Fruit fly (Drosophila melanogaster) S2 (cell line): Measurements from ENCODE around the gene CG42830.

Experiments
- CG8478 ChIP-seq: fragments of >200 bp; optimal IDR thresholded peaks from 2 replicates; lab custom pipeline; 2018
- CTCF ChIP-seq, 2 experiments: fragments of >200 bp; optimal IDR thresholded peaks; 2 replicates each; lab custom pipeline; 2018

- TF ChIP-seq CG8478 (lab: Kevin White, UChicago) (no peak), CTCF (optimal IDR thresholded peaks at IDR 0.05; lab: Kevin White, UChicago) (no peak)
These were observed 35.0 kb downstream of the CG42830 start for dm6 chr2L:17777425-17777824.
